Worm (Caenorhabditis elegans) whole organism, L4 larva: ENCODE measurements around the gene C53B4.3.

ENCODE experiments used
- ZK546.5 ChIP-seq, 2 experiments: sonication (generic microtip); optimal IDR thresholded peaks; 2 replicates each; lab custom pipeline; 2017; ENCODE audit warnings: missing biosample characterization in 2 of 2, missing genetic modification characterization in 2 of 2
- ceh-32 ChIP-seq: sonication (generic microtip); optimal IDR thresholded peaks from 2 replicates; lab custom pipeline; 2016; ENCODE audit warnings: mild to moderate bottlenecking, missing genetic modification characterization, missing compliant biosample characterization; ENCODE audit not compliant: poor library complexity
- ceh-82 ChIP-seq: sonication (generic microtip); optimal IDR thresholded peaks from 2 replicates; lab custom pipeline; 2017; ENCODE audit warnings: missing biosample characterization, missing genetic modification characterization
- ces-1 ChIP-seq: fragments of 150-350 bp; sonication (generic microtip); optimal IDR thresholded peaks from 4 replicates; lab custom pipeline; 2014; ENCODE audit warnings: missing biosample characterization, missing genetic modification reagents, missing genetic modification characterization
- jun-1 ChIP-seq: fragments of 150-350 bp; optimal IDR thresholded peaks from 2 replicates; lab custom pipeline; 2014; ENCODE audit warnings: missing biosample characterization, missing genetic modification reagents, missing genetic modification characterization
- pha-4 ChIP-seq, 2 experiments: fragments of 150-350 bp in 1 of 2; fragments of 200-800 bp in 1 of 2; sonication (Bioruptor generic) in 1 of 2; IDR thresholded peaks in 1 of 2; optimal IDR thresholded peaks in 1 of 2; 2 replicates each; pipeline versions ENCODE4 v1.3.6 to Lab custom; 2014 to 2022; ENCODE audit warnings: missing genetic modification characterization in 2 of 2, missing genetic modification reagents in 2 of 2, missing biosample characterization in 1 of 2, missing compliant biosample characterization in 1 of 2
- snpc-1.2 ChIP-seq: fragments of 200-800 bp; sonication (Bioruptor generic); IDR thresholded peaks from 2 replicates; pipeline ENCODE4 v1.3.6; 2022; ENCODE audit warnings: missing genetic modification reagents, missing genetic modification characterization, missing compliant biosample characterization

DNA sequence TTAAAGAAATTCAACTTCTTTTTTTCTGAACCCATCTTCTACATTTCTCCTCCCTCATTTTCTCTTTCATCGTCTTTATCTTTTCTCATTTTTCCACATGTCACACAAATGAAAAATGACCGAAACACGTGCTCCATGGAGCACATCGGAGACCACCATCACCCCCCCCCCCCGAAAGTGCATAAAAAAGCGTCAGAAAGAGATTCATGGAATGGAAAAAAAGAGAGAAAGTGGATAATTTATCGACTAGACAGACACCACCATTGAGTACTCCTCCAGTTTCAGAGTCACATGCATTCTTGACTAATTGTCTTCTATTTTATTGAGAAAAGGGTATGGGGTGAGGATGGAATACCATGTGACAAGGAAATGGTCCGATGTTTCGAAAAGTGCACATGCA lies 26.4 kb downstream of the C53B4.3 start:
- TF ChIP-seq ZK546.5 (tag; optimal IDR thresholded peaks at IDR 0.05; lab: Kevin White, UChicago) (no peak), ceh-32 (tag; lab: Kevin White, UChicago) (no peak), snpc-1.2 (no peak), pha-4 (GFP tag; IDR thresholded peaks at IDR 0.05; lab: Robert Waterston, UW) (no peak), pha-4 (tag; optimal IDR thresholded peaks at IDR 0.05; lab: Kevin White, UChicago) (no peak), ces-1 (GFP tag; lab: Kevin White, UChicago) (no peak), jun-1 (tag; lab: Kevin White, UChicago) (no peak), ceh-82 (tag; lab: Kevin White, UChicago) (no peak)
